Worm (Caenorhabditis elegans) whole organism, young adult: ENCODE results near the gene F13B12.1.
A peak's percentile ranks its signal among the peaks of the same experiment; 100 is the strongest.

ENCODE experiments used
- B0336.3 ChIP-seq: fragments of 200-800 bp; sonication (Bioruptor generic); IDR thresholded peaks from 2 replicates; pipeline ENCODE4 v1.3.6; 2022; ENCODE audit warnings: missing genetic modification characterization, missing compliant biosample characterization
- F23B12.7 ChIP-seq: sonication (generic microtip); optimal IDR thresholded peaks from 2 replicates; lab custom pipeline; 2017; ENCODE audit warnings: missing genetic modification characterization, mild to moderate bottlenecking, missing compliant biosample characterization, antibody characterized with exemption, moderate library complexity; ENCODE audit not compliant: insufficient read depth
- F33H1.4 ChIP-seq: fragments of 200-800 bp; sonication (Bioruptor generic); IDR thresholded peaks from 2 replicates; pipeline ENCODE4 v1.3.6; 2022; ENCODE audit warnings: missing genetic modification reagents, missing genetic modification characterization, missing compliant biosample characterization
- F37B4.10 ChIP-seq: fragments of 200-800 bp; sonication (Bioruptor generic); IDR thresholded peaks from 2 replicates; pipeline ENCODE4 v1.3.6; 2022; ENCODE audit warnings: missing genetic modification characterization, missing compliant biosample characterization
- K11D2.4 ChIP-seq: fragments of 200-800 bp; sonication (Bioruptor generic); IDR thresholded peaks from 2 replicates; pipeline ENCODE4 v1.3.6; 2022; ENCODE audit warnings: missing genetic modification reagents, missing genetic modification characterization, missing compliant biosample characterization
- Y56A3A.18 ChIP-seq: fragments of 200-800 bp; sonication (Bioruptor generic); IDR thresholded peaks from 2 replicates; pipeline ENCODE4 v1.3.6; 2022; ENCODE audit warnings: missing genetic modification reagents, missing genetic modification characterization, missing compliant biosample characterization
- Y67H2A.10 ChIP-seq: fragments of 200-800 bp; sonication (Bioruptor generic); conservative IDR thresholded peaks from 2 replicates; pipeline ENCODE4 v1.3.6; 2022; ENCODE audit warnings: missing genetic modification reagents, missing genetic modification characterization, missing compliant biosample characterization
- Y79H2A.3 ChIP-seq: fragments of 200-800 bp; sonication (Bioruptor generic); conservative IDR thresholded peaks from 2 replicates; pipeline ENCODE4 v1.3.6; 2022; ENCODE audit warnings: missing genetic modification reagents, missing genetic modification characterization, missing compliant biosample characterization
- Y95B8A.8 ChIP-seq: fragments of 200-800 bp; sonication (Bioruptor generic); IDR thresholded peaks from 2 replicates; pipeline ENCODE4 v1.3.6; 2022; ENCODE audit warnings: missing genetic modification reagents, missing genetic modification characterization, missing compliant biosample characterization
- attf-5 ChIP-seq: fragments of 200-800 bp; sonication (Bioruptor generic); optimal IDR thresholded peaks from 2 replicates; lab custom pipeline; 2018; ENCODE audit warnings: mild to moderate bottlenecking, missing genetic modification characterization, missing compliant biosample characterization
- cebp-1 ChIP-seq, 2 experiments: fragments of 200-800 bp in 1 of 2; sonication (Bioruptor generic) in 1 of 2; sonication (generic microtip) in 1 of 2; IDR thresholded peaks in 1 of 2; optimal IDR thresholded peaks in 1 of 2; 2 replicates each; pipeline versions ENCODE4 v1.3.6 to Lab custom; 2017 to 2022; ENCODE audit warnings: missing compliant biosample characterization in 2 of 2, missing genetic modification characterization in 2 of 2, mild to moderate bottlenecking in 1 of 2, missing genetic modification reagents in 1 of 2, moderate library complexity in 1 of 2
- ceh-40 ChIP-seq: fragments of 200-800 bp; sonication (Bioruptor generic); IDR thresholded peaks from 2 replicates; pipeline ENCODE4 v1.3.6; 2022; ENCODE audit warnings: missing genetic modification characterization, missing compliant biosample characterization
- ceh-91 ChIP-seq: fragments of 200-800 bp; sonication (Bioruptor generic); IDR thresholded peaks from 2 replicates; pipeline ENCODE4 v1.3.6; 2022; ENCODE audit warnings: missing genetic modification reagents, missing genetic modification characterization, missing compliant biosample characterization
- chd-7 ChIP-seq: sonication (generic microtip); optimal IDR thresholded peaks from 2 replicates; lab custom pipeline; 2016; ENCODE audit warnings: mild to moderate bottlenecking, missing genetic modification characterization, moderate library complexity, missing compliant biosample characterization
- dox-1 ChIP-seq: fragments of 200-800 bp; sonication (Bioruptor generic); IDR thresholded peaks from 2 replicates; pipeline ENCODE4 v1.3.6; 2022; ENCODE audit warnings: missing genetic modification reagents, missing genetic modification characterization, missing compliant biosample characterization
- egl-18 ChIP-seq: fragments of 200-800 bp; sonication (Bioruptor generic); IDR thresholded peaks from 2 replicates; pipeline ENCODE4 v1.3.6; 2022; ENCODE audit warnings: missing genetic modification reagents, missing genetic modification characterization, missing compliant biosample characterization
- him-1 ChIP-seq: sonication (generic microtip); optimal IDR thresholded peaks from 2 replicates; lab custom pipeline; 2016; ENCODE audit warnings: missing genotype, missing genetic modification reagents, missing genetic modification characterization, missing compliant biosample characterization
- hmg-20 ChIP-seq: fragments of 200-800 bp; sonication (Bioruptor generic); IDR thresholded peaks from 2 replicates; pipeline ENCODE4 v1.3.6; 2022; ENCODE audit warnings: missing genetic modification reagents, missing genetic modification characterization, missing compliant biosample characterization
- let-526 ChIP-seq: fragments of 200-800 bp; sonication (Bioruptor generic); IDR thresholded peaks from 2 replicates; pipeline ENCODE4 v1.3.6; 2022; ENCODE audit warnings: missing genetic modification reagents, missing genetic modification characterization, missing compliant biosample characterization
- lin-35 ChIP-seq, 3 experiments: fragments of 150-350 bp in 2 of 3; sonication (generic microtip) in 1 of 3; optimal IDR thresholded peaks; 2 replicates each; lab custom pipeline; 2014 to 2018; ENCODE audit warnings: missing biosample characterization in 3 of 3, missing genetic modification characterization in 3 of 3, missing genetic modification reagents in 3 of 3
- lin-40 ChIP-seq: sonication (generic microtip); optimal IDR thresholded peaks from 2 replicates; lab custom pipeline; 2016; ENCODE audit warnings: missing genetic modification characterization, mild to moderate bottlenecking, missing compliant biosample characterization, missing genotype, missing genetic modification reagents
- lin-54 ChIP-seq: fragments of 200-800 bp; sonication (Bioruptor generic); optimal IDR thresholded peaks from 2 replicates; lab custom pipeline; 2018; ENCODE audit warnings: mild to moderate bottlenecking, missing genetic modification characterization, missing compliant biosample characterization
- lir-1 ChIP-seq: fragments of 200-800 bp; sonication (Bioruptor generic); conservative IDR thresholded peaks from 2 replicates; pipeline ENCODE4 v1.3.6; 2022; ENCODE audit warnings: missing genetic modification reagents, missing genetic modification characterization, missing compliant biosample characterization
- madf-6 ChIP-seq: fragments of 200-800 bp; sonication (Bioruptor generic); IDR thresholded peaks from 2 replicates; pipeline ENCODE4 v1.3.6; 2022; ENCODE audit warnings: missing genetic modification reagents, missing genetic modification characterization, missing compliant biosample characterization
- madf-8 ChIP-seq: fragments of 200-800 bp; sonication (Bioruptor generic); conservative IDR thresholded peaks from 2 replicates; pipeline ENCODE4 v1.3.6; 2022; ENCODE audit warnings: missing genetic modification reagents, missing genetic modification characterization, missing compliant biosample characterization
- mcd-1 ChIP-seq: fragments of 200-800 bp; sonication (Bioruptor generic); IDR thresholded peaks from 2 replicates; pipeline ENCODE4 v1.3.6; 2022; ENCODE audit warnings: missing genetic modification reagents, missing genetic modification characterization, missing compliant biosample characterization
- mel-28 ChIP-seq: sonication (generic microtip); optimal IDR thresholded peaks from 2 replicates; lab custom pipeline; 2016; ENCODE audit warnings: borderline replicate concordance, mild to moderate bottlenecking, missing genetic modification characterization, missing compliant biosample characterization
- mes-4 ChIP-seq: sonication (generic microtip); optimal IDR thresholded peaks from 2 replicates; lab custom pipeline; 2016; ENCODE audit warnings: missing genotype, missing genetic modification characterization, missing compliant biosample characterization
- nfyb-1 ChIP-seq: fragments of 200-800 bp; sonication (Bioruptor generic); IDR thresholded peaks from 2 replicates; pipeline ENCODE4 v1.3.6; 2022; ENCODE audit warnings: missing genetic modification reagents, missing genetic modification characterization, missing compliant biosample characterization
- nhr-120 ChIP-seq: fragments of 200-800 bp; sonication (Bioruptor generic); IDR thresholded peaks from 2 replicates; pipeline ENCODE4 v1.3.6; 2022; ENCODE audit warnings: missing genetic modification characterization, missing compliant biosample characterization
- nhr-179 ChIP-seq: sonication (generic microtip); optimal IDR thresholded peaks from 2 replicates; lab custom pipeline; 2016; ENCODE audit warnings: mild to moderate bottlenecking, missing genetic modification characterization, missing compliant biosample characterization
- nhr-80 ChIP-seq: sonication (generic microtip); optimal IDR thresholded peaks from 2 replicates; lab custom pipeline; 2016; ENCODE audit warnings: missing genetic modification characterization, missing compliant biosample characterization
- nhr-90 ChIP-seq: sonication (generic microtip); optimal IDR thresholded peaks from 2 replicates; lab custom pipeline; 2016; ENCODE audit warnings: missing genotype, mild to moderate bottlenecking, missing genetic modification characterization, missing compliant biosample characterization
- pbrm-1 ChIP-seq: fragments of 200-800 bp; sonication (Bioruptor generic); IDR thresholded peaks from 2 replicates; pipeline ENCODE4 v1.3.6; 2022; ENCODE audit warnings: missing genetic modification reagents, missing genetic modification characterization, missing compliant biosample characterization
- rcor-1 ChIP-seq: fragments of 200-800 bp; sonication (Bioruptor generic); IDR thresholded peaks from 2 replicates; pipeline ENCODE4 v1.3.6; 2022; ENCODE audit warnings: missing genetic modification reagents, missing genetic modification characterization, missing compliant biosample characterization
- sdz-38 ChIP-seq: sonication (generic microtip); optimal IDR thresholded peaks from 2 replicates; lab custom pipeline; 2016; ENCODE audit warnings: missing genotype, missing genetic modification characterization, missing compliant biosample characterization
- snpc-4 ChIP-seq, 5 experiments: fragments of 150-350 bp in 1 of 5; sonication (generic microtip) in 4 of 5; optimal IDR thresholded peaks; 2 replicates each; lab custom pipeline; 2014 to 2018; ENCODE audit warnings: missing genetic modification characterization in 5 of 5, missing biosample characterization in 3 of 5, antibody characterized with exemption in 2 of 5, mild to moderate bottlenecking in 2 of 5, missing compliant biosample characterization in 2 of 5, missing genotype in 2 of 5, moderate library complexity in 2 of 5, missing genetic modification reagents in 1 of 5
- tbx-9 ChIP-seq: sonication (generic microtip); optimal IDR thresholded peaks from 2 replicates; lab custom pipeline; 2016; ENCODE audit warnings: borderline replicate concordance, missing genetic modification characterization, inconsistent platforms, missing compliant biosample characterization
- tlf-1 ChIP-seq: fragments of 200-800 bp; sonication (Bioruptor generic); optimal IDR thresholded peaks from 2 replicates; lab custom pipeline; 2018; ENCODE audit warnings: mild to moderate bottlenecking, missing genetic modification characterization, missing compliant biosample characterization
- unc-62 ChIP-seq: fragments of 150-350 bp; optimal IDR thresholded peaks from 2 replicates; lab custom pipeline; 2014; ENCODE audit warnings: missing biosample characterization, missing genetic modification reagents, missing genetic modification characterization
- zim-3 ChIP-seq: sonication (generic microtip); optimal IDR thresholded peaks from 2 replicates; lab custom pipeline; 2017; ENCODE audit warnings: mild to moderate bottlenecking, missing genetic modification characterization, moderate library complexity, missing compliant biosample characterization
- ztf-18 ChIP-seq: sonication (generic microtip); optimal IDR thresholded peaks from 2 replicates; lab custom pipeline; 2016; ENCODE audit warnings: missing genotype, mild to moderate bottlenecking, missing genetic modification characterization, missing compliant biosample characterization
- ztf-26 ChIP-seq: sonication (generic microtip); optimal IDR thresholded peaks from 2 replicates; lab custom pipeline; 2017; ENCODE audit warnings: missing genetic modification characterization, missing compliant biosample characterization
- ztf-28 ChIP-seq: fragments of 200-800 bp; sonication (Bioruptor generic); IDR thresholded peaks from 2 replicates; pipeline ENCODE4 v1.3.6; 2022; ENCODE audit warnings: missing genetic modification reagents, missing genetic modification characterization, missing compliant biosample characterization
- ztf-3 ChIP-seq: fragments of 200-800 bp; sonication (Bioruptor generic); optimal IDR thresholded peaks from 2 replicates; lab custom pipeline; 2018; ENCODE audit warnings: mild to moderate bottlenecking, missing genetic modification characterization, missing compliant biosample characterization

Gene F13B12.1

DNA sequence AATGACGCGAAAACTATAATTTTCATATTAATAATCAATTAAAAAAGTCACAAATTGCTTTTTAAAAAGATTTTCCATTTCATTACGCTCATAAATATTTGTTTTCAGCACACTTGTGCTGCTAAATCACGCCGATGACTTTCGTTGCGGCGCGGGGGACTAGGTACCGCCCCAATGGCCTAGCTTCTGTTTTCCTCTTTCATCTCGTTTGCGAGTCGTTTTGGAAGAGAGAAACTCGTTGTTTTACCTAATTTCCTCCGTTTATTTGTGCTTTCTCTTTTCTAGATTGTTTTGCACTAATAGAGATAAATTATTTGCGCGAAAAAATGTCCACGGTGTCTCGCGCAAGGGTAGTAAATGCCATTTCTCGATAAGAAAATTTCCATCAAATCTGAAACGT is 43.4 kb downstream of the F13B12.1 start:
- TF ChIP-seq cebp-1 (GFP tag; IDR thresholded peaks at IDR 0.05; lab: Robert Waterston, UW), result no peak
- TF ChIP-seq cebp-1 (tag; optimal IDR thresholded peaks at IDR 0.05; lab: Kevin White, UChicago), result peak; percentile 3
- TF ChIP-seq snpc-4 (GFP tag; optimal IDR thresholded peaks at IDR 0.05; lab: Kevin White, UChicago), result peak; percentile 5
- no peak for TF ChIP-seq snpc-4 (tag; optimal IDR thresholded peaks at IDR 0.05; lab: Kevin White, UChicago)
- TF ChIP-seq Y67H2A.10 (GFP tag; lab: Robert Waterston, UW), result 0 out of 2 replicates have a peak, but pooled peaks have one; percentile 0
- TF ChIP-seq mes-4 (tag; lab: Kevin White, UChicago), result no peak
- peak; percentile 59 for TF ChIP-seq ztf-18 (tag; lab: Kevin White, UChicago)
- TF ChIP-seq rcor-1, result no peak

DNA sequence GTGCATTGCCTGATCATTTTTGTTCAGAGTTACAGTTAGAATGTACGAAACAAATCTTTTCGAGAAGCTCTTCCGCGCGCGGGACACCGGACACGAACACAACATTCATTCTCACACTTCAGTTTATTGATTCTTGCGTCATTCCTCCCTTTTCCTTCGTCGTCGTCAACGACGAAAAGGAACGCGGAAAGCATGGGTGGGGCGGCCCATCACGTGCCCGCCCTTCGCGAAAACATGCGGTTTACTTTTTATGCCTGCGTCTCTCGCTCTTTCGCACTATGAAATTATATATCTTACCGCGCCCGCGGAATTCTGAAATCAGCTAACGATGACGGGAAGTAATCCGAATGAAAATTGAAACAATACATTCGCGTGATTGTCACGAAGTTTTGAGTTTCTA is 43.8 kb downstream of the F13B12.1 start:
- TF ChIP-seq F23B12.7 (tag; lab: Kevin White, UChicago), result peak; percentile 0
- no peak for TF ChIP-seq K11D2.4 (GFP tag; lab: Robert Waterston, UW)
- TF ChIP-seq ztf-26 (tag; lab: Kevin White, UChicago), result peak; percentile 27
- no peak for TF ChIP-seq unc-62 (GFP tag; lab: Kevin White, UChicago)
- peak; percentile 1 for TF ChIP-seq chd-7 (tag; lab: Kevin White, UChicago)
- peak; percentile 15; the same call in 1 of the 2 replicates for TF ChIP-seq F33H1.4 (GFP tag; lab: Robert Waterston, UW)
- TF ChIP-seq tlf-1 (GFP tag; lab: Kevin White, UChicago), result peak; percentile 45
- no peak for TF ChIP-seq mcd-1 (GFP tag; lab: Robert Waterston, UW)
- TF ChIP-seq sdz-38 (tag; lab: Kevin White, UChicago), result no peak
- peak; percentile 35; the same call in 1 of the 2 replicates for TF ChIP-seq lir-1 (GFP tag; lab: Robert Waterston, UW)
- no peak for TF ChIP-seq F37B4.10 (GFP tag; lab: Robert Waterston, UW)
- no peak for TF ChIP-seq tbx-9 (tag; lab: Kevin White, UChicago)
- TF ChIP-seq ztf-28 (GFP tag; lab: Robert Waterston, UW), result no peak
- TF ChIP-seq rcor-1, result peak; percentile 33; the same call in 1 of the 2 replicates
- TF ChIP-seq Y67H2A.10 (GFP tag; lab: Robert Waterston, UW), result 0 out of 2 replicates have a peak, but pooled peaks have one; percentile 7
- TF ChIP-seq madf-8 (GFP tag; lab: Robert Waterston, UW), result peak; percentile 63
- no peak for TF ChIP-seq Y79H2A.3 (GFP tag; lab: Robert Waterston, UW)
- no peak for TF ChIP-seq lin-35 (GFP tag; optimal IDR thresholded peaks at IDR 0.05; lab: Kevin White, UChicago)
- TF ChIP-seq nhr-179 (tag; lab: Kevin White, UChicago), result no peak
- peak; percentile 82; the same call in 1 of the 2 replicates for TF ChIP-seq Y56A3A.18
- TF ChIP-seq ceh-91 (GFP tag; lab: Robert Waterston, UW), result no peak
- no peak for TF ChIP-seq ztf-3 (GFP tag; lab: Kevin White, UChicago)
- TF ChIP-seq egl-18, result no peak
- peak; percentile 45 for TF ChIP-seq dox-1 (GFP tag; lab: Robert Waterston, UW)
- 0 out of 2 replicates have a peak, but pooled peaks have one; percentile 32 for TF ChIP-seq pbrm-1 (GFP tag; lab: Robert Waterston, UW)
- TF ChIP-seq snpc-4 (GFP tag; optimal IDR thresholded peaks at IDR 0.05; lab: Kevin White, UChicago), result no peak
- peak in 1 of 4 experiments; percentile 20 for TF ChIP-seq snpc-4 (tag; optimal IDR thresholded peaks at IDR 0.05; lab: Kevin White, UChicago)
- peak; percentile 16 for TF ChIP-seq lin-54 (GFP tag; lab: Kevin White, UChicago)
- TF ChIP-seq nhr-120 (GFP tag; lab: Robert Waterston, UW), result no peak
- no peak; the same call in 1 of the 2 replicates for TF ChIP-seq Y95B8A.8
- TF ChIP-seq nhr-80 (tag; lab: Kevin White, UChicago), result peak; percentile 1
- TF ChIP-seq lin-40 (tag; lab: Kevin White, UChicago), result peak; percentile 48
- TF ChIP-seq hmg-20 (GFP tag; lab: Robert Waterston, UW), result no peak
- no peak for TF ChIP-seq let-526
- TF ChIP-seq B0336.3 (GFP tag; lab: Robert Waterston, UW), result 0 out of 2 replicates have a peak, but pooled peaks have one; percentile 44
- TF ChIP-seq mel-28 (tag; lab: Kevin White, UChicago), result no peak
- peak; percentile 70 for TF ChIP-seq attf-5 (GFP tag; lab: Kevin White, UChicago)
- no peak for TF ChIP-seq nhr-90 (tag; lab: Kevin White, UChicago)
- no peak for TF ChIP-seq ceh-40 (GFP tag; lab: Robert Waterston, UW)
- peak; percentile 80 for TF ChIP-seq madf-6 (GFP tag; lab: Robert Waterston, UW)
- no peak for TF ChIP-seq him-1 (tag; lab: Kevin White, UChicago)
- TF ChIP-seq zim-3 (tag; lab: Kevin White, UChicago), result no peak
- no peak for TF ChIP-seq nfyb-1 (GFP tag; lab: Robert Waterston, UW)
